Fruit fly (Drosophila melanogaster) whole organism, embryonic: ENCODE data around the gene Gdh.
A peak's percentile ranks its signal among the peaks of the same experiment; 100 is the strongest.

Experiments
- Blimp-1 ChIP-seq: fragments of 200-800 bp; sonication (Bioruptor generic); optimal IDR thresholded peaks from 3 replicates; lab custom pipeline; 2018; ENCODE audit warnings: missing biosample characterization, missing genetic modification characterization, mild to moderate bottlenecking, moderate library complexity, missing genetic modification reagents
- CG10209 ChIP-seq: fragments of 200-800 bp; sonication (Bioruptor generic); optimal IDR thresholded peaks from 3 replicates; lab custom pipeline; 2017; ENCODE audit warnings: missing biosample characterization, mild to moderate bottlenecking, missing genetic modification characterization, missing genetic modification reagents
- CG10462 ChIP-seq: fragments of 200-800 bp; sonication (Bioruptor generic); optimal IDR thresholded peaks from 2 replicates; lab custom pipeline; 2016; ENCODE audit warnings: missing biosample characterization, missing genetic modification characterization
- CG10543 ChIP-seq: fragments of 200-800 bp; sonication (Bioruptor generic); optimal IDR thresholded peaks from 3 replicates; lab custom pipeline; 2017; ENCODE audit warnings: missing biosample characterization, mild to moderate bottlenecking, missing genetic modification characterization, moderate library complexity
- CG11247 ChIP-seq: fragments of 200-800 bp; sonication (Bioruptor generic); IDR thresholded peaks from 2 replicates; pipeline ENCODE4 v1.3.6; 2022; ENCODE audit warnings: missing biosample characterization, missing genetic modification characterization
- CG11456 ChIP-seq: fragments of 200-800 bp; sonication (Bioruptor generic); IDR thresholded peaks from 3 replicates; pipeline ENCODE4 v1.3.6; 2022; ENCODE audit warnings: missing biosample characterization, missing genetic modification characterization
- CG11560 ChIP-seq: fragments of 200-800 bp; sonication (Bioruptor generic); IDR thresholded peaks from 3 replicates; pipeline ENCODE4 v1.3.6; 2022; ENCODE audit warnings: missing biosample characterization, missing genetic modification characterization
- CG13775 ChIP-seq: fragments of 200-800 bp; sonication (Bioruptor generic); optimal IDR thresholded peaks from 3 replicates; lab custom pipeline; 2017; ENCODE audit warnings: missing biosample characterization, mild to moderate bottlenecking, missing genetic modification characterization
- CG13894 ChIP-seq: fragments of 200-800 bp; sonication (Bioruptor generic); optimal IDR thresholded peaks from 3 replicates; lab custom pipeline; 2018; ENCODE audit warnings: missing biosample characterization, mild to moderate bottlenecking, missing genetic modification characterization, moderate library complexity
- CG15479 ChIP-seq: fragments of 200-800 bp; sonication (Bioruptor generic); optimal IDR thresholded peaks from 3 replicates; lab custom pipeline; 2019; ENCODE audit warnings: missing biosample characterization, mild to moderate bottlenecking, missing genetic modification characterization, moderate library complexity
- CG18011 ChIP-seq: fragments of 200-800 bp; sonication (Bioruptor generic); optimal IDR thresholded peaks from 2 replicates; lab custom pipeline; 2017; ENCODE audit warnings: missing biosample characterization, missing genetic modification characterization, mild to moderate bottlenecking, moderate library complexity, missing genotype
- CG18764 ChIP-seq: fragments of 200-800 bp; sonication (Bioruptor generic); optimal IDR thresholded peaks from 3 replicates; lab custom pipeline; 2016; ENCODE audit warnings: missing biosample characterization, missing genetic modification characterization
- CG2712 ChIP-seq: fragments of 200-800 bp; optimal IDR thresholded peaks from 3 replicates; lab custom pipeline; 2019; ENCODE audit warnings: missing biosample characterization, mild to moderate bottlenecking, missing genetic modification characterization, moderate library complexity
- CG3163 ChIP-seq: fragments of 200-800 bp; sonication (Bioruptor generic); optimal IDR thresholded peaks from 3 replicates; lab custom pipeline; 2016; ENCODE audit warnings: missing biosample characterization, missing genetic modification characterization
- CG32767 ChIP-seq: fragments of 200-800 bp; sonication (Bioruptor generic); IDR thresholded peaks from 2 replicates; pipeline ENCODE4 v1.3.6; 2022; ENCODE audit warnings: missing biosample characterization, missing genetic modification characterization
- CG3281 ChIP-seq: fragments of 200-800 bp; sonication (Bioruptor generic); optimal IDR thresholded peaks from 3 replicates; lab custom pipeline; 2017; ENCODE audit warnings: missing biosample characterization, mild to moderate bottlenecking, missing genetic modification characterization
- CG33557 ChIP-seq: fragments of 200-800 bp; sonication (Bioruptor generic); optimal IDR thresholded peaks from 2 replicates; lab custom pipeline; 2019; ENCODE audit warnings: missing biosample characterization, mild to moderate bottlenecking, missing genetic modification characterization, moderate library complexity
- CG34224 ChIP-seq: fragments of 200-800 bp; sonication (Bioruptor generic); IDR thresholded peaks from 3 replicates; pipeline ENCODE4 v1.3.6; 2022; ENCODE audit warnings: missing biosample characterization, missing genetic modification characterization; ENCODE audit not compliant: partially characterized antibody
- CG4404 ChIP-seq: fragments of 200-800 bp; sonication (Bioruptor generic); IDR thresholded peaks from 2 replicates; pipeline ENCODE4 v1.3.6; 2022; ENCODE audit warnings: missing biosample characterization, missing genetic modification characterization
- CG6272 ChIP-seq: fragments of 200-800 bp; sonication (Bioruptor generic); IDR thresholded peaks from 2 replicates; pipeline ENCODE4 v1.3.6; 2022; ENCODE audit warnings: missing biosample characterization, missing genetic modification characterization
- CG7271 ChIP-seq: fragments of 200-800 bp; sonication (Bioruptor generic); optimal IDR thresholded peaks from 2 replicates; lab custom pipeline; 2018; ENCODE audit warnings: missing biosample characterization, mild to moderate bottlenecking, missing genetic modification characterization, moderate library complexity
- CG7357 ChIP-seq: fragments of 200-800 bp; sonication (Bioruptor generic); IDR thresholded peaks from 3 replicates; pipeline ENCODE4 v1.3.6; 2022; ENCODE audit warnings: missing biosample characterization, missing genetic modification characterization
- Dfd ChIP-seq, 2 experiments: fragments of >200 bp; optimal IDR thresholded peaks; 2 replicates each; lab custom pipeline; 2017; ENCODE audit warnings: missing biosample characterization in 2 of 2, missing genetic modification characterization in 2 of 2
- Dip3 ChIP-seq: fragments of 200-800 bp; sonication (Bioruptor generic); optimal IDR thresholded peaks from 3 replicates; lab custom pipeline; 2016; ENCODE audit warnings: missing biosample characterization, missing genetic modification characterization
- Doc2 ChIP-seq: fragments of 200-800 bp; sonication (Bioruptor generic); IDR thresholded peaks from 2 replicates; pipeline ENCODE4 v1.3.6; 2022; ENCODE audit warnings: missing biosample characterization, missing genetic modification characterization
- Eip74EF ChIP-seq, 2 experiments: fragments of 200-800 bp in 1 of 2; fragments of >200 bp in 1 of 2; sonication (Bioruptor generic) in 1 of 2; optimal IDR thresholded peaks; 2 replicates each; lab custom pipeline; 2017 to 2019; ENCODE audit warnings: missing biosample characterization in 2 of 2, missing genetic modification characterization in 2 of 2, mild to moderate bottlenecking in 1 of 2, moderate library complexity in 1 of 2
- H15 ChIP-seq: fragments of 200-800 bp; sonication (Bioruptor generic); IDR thresholded peaks from 3 replicates; pipeline ENCODE4 v1.3.6; 2022; ENCODE audit warnings: missing biosample characterization, missing genetic modification characterization
- HmgZ ChIP-seq: fragments of 200-800 bp; sonication (Bioruptor generic); optimal IDR thresholded peaks from 2 replicates; lab custom pipeline; 2018; ENCODE audit warnings: missing biosample characterization, mild to moderate bottlenecking, missing genetic modification characterization
- MBD-R2 ChIP-seq: fragments of 200-800 bp; sonication (Bioruptor generic); IDR thresholded peaks from 2 replicates; pipeline ENCODE4 v1.3.6; 2022; ENCODE audit warnings: missing biosample characterization, missing genetic modification characterization
- Xrp1 ChIP-seq: fragments of 200-800 bp; sonication (Bioruptor generic); IDR thresholded peaks from 2 replicates; pipeline ENCODE4 v1.3.6; 2022; ENCODE audit warnings: missing biosample characterization, missing genetic modification characterization
- amos ChIP-seq: fragments of 200-800 bp; sonication (Bioruptor generic); IDR thresholded peaks from 2 replicates; pipeline ENCODE4 v1.3.6; 2022; ENCODE audit warnings: missing biosample characterization, missing genetic modification characterization; ENCODE audit not compliant: partially characterized antibody
- bcd ChIP-seq: fragments of 200-800 bp; sonication (Bioruptor generic); optimal IDR thresholded peaks from 2 replicates; lab custom pipeline; 2017; ENCODE audit warnings: missing biosample characterization, mild to moderate bottlenecking, missing genetic modification characterization
- cas ChIP-seq: fragments of 200-800 bp; sonication (Bioruptor generic); IDR thresholded peaks from 2 replicates; pipeline ENCODE4 v1.3.6; 2022; ENCODE audit warnings: missing biosample characterization, missing genetic modification characterization
- chif ChIP-seq, 2 experiments: fragments of 200-800 bp; sonication (Bioruptor generic); optimal IDR thresholded peaks; 3 replicates each; lab custom pipeline; 2016; ENCODE audit warnings: missing biosample characterization in 2 of 2, missing genetic modification characterization in 2 of 2
- crp ChIP-seq, 2 experiments: fragments of 200-800 bp; sonication (Bioruptor generic); optimal IDR thresholded peaks; 2 replicates in 1 of 2; 3 replicates in 1 of 2; lab custom pipeline; 2017; ENCODE audit warnings: missing biosample characterization in 2 of 2, missing genetic modification characterization in 2 of 2, mild to moderate bottlenecking in 1 of 2, moderate library complexity in 1 of 2
- da ChIP-seq: fragments of 200-800 bp; sonication (Bioruptor generic); optimal IDR thresholded peaks from 2 replicates; lab custom pipeline; 2016; ENCODE audit warnings: missing biosample characterization, missing genetic modification characterization
- dpn ChIP-seq, 2 experiments: fragments of 200-800 bp; sonication (Bioruptor generic); optimal IDR thresholded peaks; 3 replicates each; lab custom pipeline; 2016; ENCODE audit warnings: missing biosample characterization in 2 of 2, missing genetic modification characterization in 2 of 2
- eyg ChIP-seq: fragments of 200-800 bp; sonication (Bioruptor generic); optimal IDR thresholded peaks from 3 replicates; lab custom pipeline; 2016; ENCODE audit warnings: missing biosample characterization, missing genetic modification characterization
- ftz-f1 ChIP-seq: fragments of 200-800 bp; sonication (Bioruptor generic); optimal IDR thresholded peaks from 2 replicates; lab custom pipeline; 2016; ENCODE audit warnings: missing biosample characterization, missing genetic modification characterization
- gce ChIP-seq: fragments of 200-800 bp; sonication (Bioruptor generic); IDR thresholded peaks from 3 replicates; pipeline ENCODE4 v1.3.6; 2022; ENCODE audit warnings: missing biosample characterization, missing genetic modification characterization
- gem ChIP-seq: fragments of 200-800 bp; sonication (Bioruptor generic); optimal IDR thresholded peaks from 2 replicates; lab custom pipeline; 2019; ENCODE audit warnings: missing biosample characterization, mild to moderate bottlenecking, missing genetic modification characterization, moderate library complexity
- grau ChIP-seq: fragments of 200-800 bp; optimal IDR thresholded peaks from 3 replicates; lab custom pipeline; 2019; ENCODE audit warnings: missing biosample characterization, mild to moderate bottlenecking, missing genetic modification characterization, moderate library complexity
- hkb ChIP-seq, 2 experiments: fragments of 200-800 bp in 1 of 2; fragments of >200 bp in 1 of 2; sonication (Bioruptor generic) in 1 of 2; IDR thresholded peaks in 1 of 2; optimal IDR thresholded peaks in 1 of 2; 2 replicates each; pipeline versions ENCODE4 v1.3.6 to Lab custom; 2017 to 2022; ENCODE audit warnings: missing biosample characterization in 1 of 2, missing genetic modification characterization in 1 of 2
- kah ChIP-seq: fragments of 200-800 bp; sonication (Bioruptor generic); optimal IDR thresholded peaks from 2 replicates; lab custom pipeline; 2018; ENCODE audit warnings: missing biosample characterization, mild to moderate bottlenecking, missing genetic modification characterization
- nerfin-1 ChIP-seq: fragments of 200-800 bp; sonication (Bioruptor generic); optimal IDR thresholded peaks from 3 replicates; lab custom pipeline; 2019; ENCODE audit warnings: missing biosample characterization, mild to moderate bottlenecking, missing genetic modification characterization, moderate library complexity
- nerfin-2 ChIP-seq: fragments of 200-800 bp; sonication (Bioruptor generic); IDR thresholded peaks from 2 replicates; pipeline ENCODE4 v1.3.6; 2022; ENCODE audit warnings: missing biosample characterization, missing genetic modification characterization; ENCODE audit not compliant: partially characterized antibody
- oc ChIP-seq: fragments of 200-800 bp; sonication (Bioruptor generic); optimal IDR thresholded peaks from 2 replicates; lab custom pipeline; 2018; ENCODE audit warnings: missing biosample characterization, mild to moderate bottlenecking, missing genetic modification characterization, moderate library complexity
- stc ChIP-seq: fragments of 200-800 bp; sonication (Bioruptor generic); IDR thresholded peaks from 2 replicates; pipeline ENCODE4 v1.3.6; 2022; ENCODE audit warnings: missing biosample characterization, missing genetic modification characterization
- tup ChIP-seq: fragments of 200-800 bp; sonication (Bioruptor generic); optimal IDR thresholded peaks from 2 replicates; lab custom pipeline; 2016; ENCODE audit warnings: missing biosample characterization, mild to moderate bottlenecking, missing genetic modification characterization, moderate library complexity

The Gdh gene

DNA sequence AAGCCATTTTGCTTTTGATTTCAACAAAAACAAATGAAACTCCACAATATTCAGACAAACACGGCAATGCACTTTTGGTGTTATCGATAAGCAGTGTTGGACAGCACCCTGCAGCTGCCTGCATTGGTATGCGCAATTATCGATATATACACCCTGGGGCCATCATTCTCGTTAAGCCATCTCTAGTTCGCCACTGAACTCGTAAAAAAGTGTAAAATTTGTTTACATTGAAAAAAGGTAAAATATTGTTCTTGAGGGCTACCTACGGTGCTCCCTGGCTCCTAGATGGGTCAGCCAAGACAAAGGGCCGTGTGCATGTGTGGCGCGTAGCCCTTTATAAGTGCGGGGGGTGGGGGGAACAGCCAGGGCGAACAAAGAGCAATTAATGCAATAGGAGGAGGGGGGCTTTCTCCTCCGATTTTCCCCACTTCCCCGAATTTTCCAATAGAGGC, 43.6 kb upstream of the Gdh start, which contains the start of the genes CG13603 and CG5902:
Gene CG13603 (minus strand): TSS at position 91 of the 452 bp plus-strand sequence.
Gene CG5902 (plus strand): TSS at position 164 of the 452 bp plus-strand sequence.
- TF ChIP-seq gem (tag; lab: Kevin White, UChicago) (no peak), Eip74EF (GFP tag; optimal IDR thresholded peaks at IDR 0.05; lab: Kevin White, UChicago) (no peak), Doc2 (GFP tag; lab: Robert Waterston, UW) (no peak), CG4404 (GFP tag; lab: Robert Waterston, UW) (no peak; the same call in 1 of the 2 replicates), nerfin-2 (GFP tag; lab: Robert Waterston, UW) (peak; percentile 63; the same call in 1 of the 2 replicates), CG11560 (tag; lab: Robert Waterston, UW) (no peak), kah (GFP tag; lab: Kevin White, UChicago) (no peak), CG34224 (peak; percentile 71; the same call in 2 of the 3 replicates), ftz-f1 (GFP tag; lab: Kevin White, UChicago) (peak; percentile 55), CG11456 (GFP tag; lab: Robert Waterston, UW) (peak; percentile 70; the same call in 2 of the 3 replicates), CG32767 (peak; percentile 36; the same call in 1 of the 2 replicates), CG13775 (peak; percentile 31), CG13894 (tag; lab: Kevin White, UChicago) (no peak), CG7357 (no peak), hkb (optimal IDR thresholded peaks at IDR 0.05; lab: Kevin White, UChicago) (no peak), hkb (GFP tag; IDR thresholded peaks at IDR 0.05; lab: Robert Waterston, UW) (0 out of 2 replicates have a peak, but pooled peaks have one; percentile 38), CG10209 (GFP tag; lab: Kevin White, UChicago) (no peak), cas (GFP tag; lab: Robert Waterston, UW) (no peak), crp (GFP tag; optimal IDR thresholded peaks at IDR 0.05; lab: Kevin White, UChicago) (peak in 1 of 2 experiments; percentile 8), CG18011 (GFP tag; lab: Kevin White, UChicago) (peak; percentile 45), CG11247 (0 out of 2 replicates have a peak, but pooled peaks have one; percentile 22), amos (peak; percentile 85), chif (GFP tag; optimal IDR thresholded peaks at IDR 0.05; lab: Kevin White, UChicago) (peak in 1 of 2 experiments; percentile 35), gce (GFP tag; lab: Robert Waterston, UW) (0 out of 3 replicates have a peak, but pooled peaks have one; percentile 9), CG6272 (GFP tag; lab: Robert Waterston, UW) (0 out of 2 replicates have a peak, but pooled peaks have one; percentile 46), HmgZ (peak; percentile 70), CG10462 (GFP tag; lab: Kevin White, UChicago) (no peak), nerfin-1 (tag; lab: Kevin White, UChicago) (peak; percentile 99), CG15479 (GFP tag; lab: Kevin White, UChicago) (no peak), eyg (GFP tag; lab: Kevin White, UChicago) (no peak), Dfd (GFP tag; optimal IDR thresholded peaks at IDR 0.05; lab: Kevin White, UChicago) (no peak), CG7271 (tag; lab: Kevin White, UChicago) (no peak), CG3281 (GFP tag; lab: Kevin White, UChicago) (no peak), Dip3 (GFP tag; lab: Kevin White, UChicago) (peak; percentile 35), stc (GFP tag; lab: Robert Waterston, UW) (no peak), da (GFP tag; lab: Kevin White, UChicago) (no peak), Blimp-1 (no peak), CG18764 (GFP tag; lab: Kevin White, UChicago) (peak; percentile 4), H15 (GFP tag; lab: Robert Waterston, UW) (no peak), MBD-R2 (peak; percentile 93), CG10543 (peak; percentile 32), tup (GFP tag; lab: Kevin White, UChicago) (no peak), CG3163 (GFP tag; lab: Kevin White, UChicago) (peak; percentile 10), dpn (GFP tag; optimal IDR thresholded peaks at IDR 0.05; lab: Kevin White, UChicago) (peak; percentile 60 to 62), bcd (GFP tag; lab: Kevin White, UChicago) (no peak), Xrp1 (peak; percentile 28; the same call in 1 of the 2 replicates), CG2712 (tag; lab: Kevin White, UChicago) (peak; percentile 60), oc (tag; lab: Kevin White, UChicago) (peak; percentile 34), CG33557 (GFP tag; lab: Kevin White, UChicago) (no peak), grau (tag; lab: Kevin White, UChicago) (no peak)
